Fruit fly (Drosophila melanogaster) whole organism, embryonic: ENCODE measurements around the gene CG15196.
A peak's percentile ranks its signal among the peaks of the same experiment; 100 is the strongest.

Experiments used
- Atf6 ChIP-seq: fragments of 200-800 bp; sonication (Bioruptor generic); IDR thresholded peaks from 2 replicates; pipeline ENCODE4 v1.3.6; 2022; ENCODE audit warnings: missing biosample characterization, missing genetic modification characterization
- CG10565 ChIP-seq: fragments of 200-800 bp; sonication (Bioruptor generic); optimal IDR thresholded peaks from 3 replicates; lab custom pipeline; 2016; ENCODE audit warnings: missing biosample characterization, mild to moderate bottlenecking, missing genetic modification characterization
- CG12659 ChIP-seq: fragments of 200-800 bp; sonication (Bioruptor generic); optimal IDR thresholded peaks from 3 replicates; lab custom pipeline; 2017; ENCODE audit warnings: mild to moderate bottlenecking, missing biosample characterization, missing genetic modification reagents, missing genetic modification characterization
- CG13287 ChIP-seq: fragments of 200-800 bp; sonication (Bioruptor generic); IDR thresholded peaks from 2 replicates; pipeline ENCODE4 v1.3.6; 2022; ENCODE audit warnings: missing biosample characterization, missing genetic modification characterization; ENCODE audit not compliant: partially characterized antibody
- CG14050 ChIP-seq: fragments of 200-800 bp; sonication (Bioruptor generic); IDR thresholded peaks from 3 replicates; pipeline ENCODE4 v1.3.6; 2022; ENCODE audit warnings: missing biosample characterization, missing genetic modification characterization
- CG15479 ChIP-seq: fragments of 200-800 bp; sonication (Bioruptor generic); optimal IDR thresholded peaks from 3 replicates; lab custom pipeline; 2019; ENCODE audit warnings: missing biosample characterization, mild to moderate bottlenecking, missing genetic modification characterization, moderate library complexity
- CG15601 ChIP-seq: fragments of 200-800 bp; sonication (Bioruptor generic); optimal IDR thresholded peaks from 3 replicates; lab custom pipeline; 2019; ENCODE audit warnings: missing biosample characterization, mild to moderate bottlenecking, missing genetic modification characterization, moderate library complexity
- CG1603 ChIP-seq: fragments of 200-800 bp; sonication (Bioruptor generic); optimal IDR thresholded peaks from 2 replicates; lab custom pipeline; 2019; ENCODE audit warnings: missing biosample characterization, mild to moderate bottlenecking, missing genetic modification characterization, moderate library complexity
- CG2875 ChIP-seq: fragments of 200-800 bp; sonication (Bioruptor generic); optimal IDR thresholded peaks from 2 replicates; lab custom pipeline; 2017; ENCODE audit warnings: missing biosample characterization, mild to moderate bottlenecking, missing genetic modification characterization, missing genetic modification reagents
- CG3407 ChIP-seq: fragments of 200-800 bp; sonication (Bioruptor generic); optimal IDR thresholded peaks from 2 replicates; lab custom pipeline; 2018; ENCODE audit warnings: missing biosample characterization, mild to moderate bottlenecking, missing genetic modification characterization
- CG34422 ChIP-seq: fragments of 200-800 bp; sonication (Bioruptor generic); IDR thresholded peaks from 3 replicates; pipeline ENCODE4 v1.3.6; 2022; ENCODE audit warnings: missing biosample characterization, missing genetic modification characterization
- CG4282 ChIP-seq: fragments of 200-800 bp; sonication (Bioruptor generic); optimal IDR thresholded peaks from 2 replicates; lab custom pipeline; 2016; ENCODE audit warnings: missing biosample characterization, missing genetic modification characterization
- CG5953 ChIP-seq: fragments of 200-800 bp; sonication (Bioruptor generic); IDR thresholded peaks from 2 replicates; pipeline ENCODE4 v1.3.6; 2022; ENCODE audit warnings: missing biosample characterization, missing genetic modification characterization
- CG6683 ChIP-seq: fragments of 200-800 bp; sonication (Bioruptor generic); optimal IDR thresholded peaks from 2 replicates; lab custom pipeline; 2017; ENCODE audit warnings: missing biosample characterization, mild to moderate bottlenecking, missing genetic modification characterization, missing genetic modification reagents
- CG7372 ChIP-seq: fragments of 200-800 bp; sonication (Bioruptor generic); IDR thresholded peaks from 2 replicates; pipeline ENCODE4 v1.3.6; 2022; ENCODE audit warnings: missing biosample characterization, missing genetic modification characterization
- CG7839 ChIP-seq: fragments of 200-800 bp; sonication (Bioruptor generic); optimal IDR thresholded peaks from 3 replicates; lab custom pipeline; 2018; ENCODE audit warnings: missing biosample characterization, mild to moderate bottlenecking, missing genetic modification characterization, moderate library complexity
- CG8388 ChIP-seq: fragments of 200-800 bp; sonication (Bioruptor generic); optimal IDR thresholded peaks from 2 replicates; lab custom pipeline; 2019; ENCODE audit warnings: missing biosample characterization, mild to moderate bottlenecking, missing genetic modification characterization, moderate library complexity
- CG8478 ChIP-seq: fragments of >200 bp; optimal IDR thresholded peaks from 2 replicates; lab custom pipeline; 2018
- CTCF ChIP-seq: fragments of 200-800 bp; sonication (Bioruptor generic); optimal IDR thresholded peaks from 2 replicates; lab custom pipeline; 2017; ENCODE audit warnings: missing biosample characterization, mild to moderate bottlenecking, missing genetic modification characterization, moderate library complexity
- Dp ChIP-seq: fragments of 200-800 bp; sonication (Bioruptor generic); optimal IDR thresholded peaks from 2 replicates; lab custom pipeline; 2018; ENCODE audit warnings: missing biosample characterization, mild to moderate bottlenecking, missing genetic modification characterization, moderate library complexity
- Ets65A ChIP-seq: fragments of 200-800 bp; sonication (Bioruptor generic); peaks from one replicate; lab custom pipeline; 2016; ENCODE audit warnings: missing biosample characterization, missing genetic modification characterization
- Hmx ChIP-seq: fragments of 200-800 bp; sonication (Bioruptor generic); optimal IDR thresholded peaks from 2 replicates; lab custom pipeline; 2016; ENCODE audit warnings: missing biosample characterization, missing genetic modification characterization
- Mad ChIP-seq: fragments of 200-800 bp; sonication (Bioruptor generic); optimal IDR thresholded peaks from 2 replicates; lab custom pipeline; 2016; ENCODE audit warnings: missing biosample characterization, missing genetic modification characterization
- Med ChIP-seq: fragments of 200-800 bp; sonication (Bioruptor generic); peaks from one replicate; lab custom pipeline; 2016; ENCODE audit warnings: missing biosample characterization, missing genetic modification characterization, mild to moderate bottlenecking, inconsistent platforms, moderate library complexity
- Myb ChIP-seq: fragments of 200-800 bp; sonication (Bioruptor generic); optimal IDR thresholded peaks from 2 replicates; lab custom pipeline; 2016; ENCODE audit warnings: missing biosample characterization, missing genetic modification characterization
- Neu2 ChIP-seq: fragments of 200-800 bp; sonication (Bioruptor generic); optimal IDR thresholded peaks from 3 replicates; lab custom pipeline; 2016; ENCODE audit warnings: missing biosample characterization, missing genetic modification characterization, borderline replicate concordance
- NfI ChIP-seq: fragments of 200-800 bp; sonication (Bioruptor generic); optimal IDR thresholded peaks from 3 replicates; lab custom pipeline; 2018; ENCODE audit warnings: missing biosample characterization, mild to moderate bottlenecking, missing genetic modification characterization, moderate library complexity
- Sry-δ ChIP-seq: fragments of 200-800 bp; sonication (Bioruptor generic); optimal IDR thresholded peaks from 2 replicates; lab custom pipeline; 2016; ENCODE audit warnings: missing biosample characterization, missing genetic modification characterization
- abd-A ChIP-seq: fragments of 200-800 bp; sonication (Bioruptor generic); optimal IDR thresholded peaks from 3 replicates; lab custom pipeline; 2019; ENCODE audit warnings: missing biosample characterization, mild to moderate bottlenecking, missing genetic modification characterization, moderate library complexity
- amos ChIP-seq: fragments of 200-800 bp; sonication (Bioruptor generic); IDR thresholded peaks from 2 replicates; pipeline ENCODE4 v1.3.6; 2022; ENCODE audit warnings: missing biosample characterization, missing genetic modification characterization; ENCODE audit not compliant: partially characterized antibody
- ato ChIP-seq: fragments of 200-800 bp; sonication (Bioruptor generic); IDR thresholded peaks from 2 replicates; pipeline ENCODE4 v1.3.6; 2022; ENCODE audit warnings: missing biosample characterization, missing genetic modification characterization; ENCODE audit not compliant: partially characterized antibody
- bbx ChIP-seq: fragments of 200-800 bp; sonication (Bioruptor generic); IDR thresholded peaks from 2 replicates; pipeline ENCODE4 v1.3.6; 2022; ENCODE audit warnings: missing biosample characterization, missing genetic modification characterization; ENCODE audit not compliant: partially characterized antibody
- caup ChIP-seq: fragments of 200-800 bp; sonication (Bioruptor generic); optimal IDR thresholded peaks from 3 replicates; lab custom pipeline; 2017; ENCODE audit warnings: missing biosample characterization, mild to moderate bottlenecking, missing genetic modification characterization, moderate library complexity; ENCODE audit not compliant: severe bottlenecking
- en ChIP-seq: fragments of 200-800 bp; sonication (Bioruptor generic); optimal IDR thresholded peaks from 2 replicates; lab custom pipeline; 2016; ENCODE audit warnings: missing biosample characterization, missing genetic modification characterization
- ham ChIP-seq: fragments of 200-800 bp; sonication (Bioruptor generic); IDR thresholded peaks from 2 replicates; pipeline ENCODE4 v1.3.6; 2022; ENCODE audit warnings: missing biosample characterization, missing genetic modification characterization
- inv ChIP-seq: fragments of 200-800 bp; sonication (Bioruptor generic); IDR thresholded peaks from 2 replicates; pipeline ENCODE4 v1.3.6; 2022; ENCODE audit warnings: missing biosample characterization, missing genetic modification characterization; ENCODE audit not compliant: partially characterized antibody
- mirr ChIP-seq: fragments of 200-800 bp; sonication (Bioruptor generic); optimal IDR thresholded peaks from 3 replicates; lab custom pipeline; 2018; ENCODE audit warnings: missing biosample characterization, mild to moderate bottlenecking, missing genetic modification characterization
- odd ChIP-seq: fragments of 200-800 bp; sonication (Bioruptor generic); optimal IDR thresholded peaks from 2 replicates; lab custom pipeline; 2017; ENCODE audit warnings: missing biosample characterization, mild to moderate bottlenecking, missing genetic modification characterization
- prd ChIP-seq, 3 experiments: fragments of >200 bp in 2 of 3; fragments of 200-800 bp in 1 of 3; sonication (Bioruptor generic) in 1 of 3; optimal IDR thresholded peaks in 2 of 3; IDR thresholded peaks in 1 of 3; 2 replicates in 2 of 3; 3 replicates in 1 of 3; pipeline versions ENCODE4 v1.3.6 to Lab custom; 2017 to 2022; ENCODE audit warnings: missing biosample characterization in 1 of 3, missing genetic modification characterization in 1 of 3
- pzg ChIP-seq: fragments of 200-800 bp; sonication (Bioruptor generic); optimal IDR thresholded peaks from 3 replicates; lab custom pipeline; 2018; ENCODE audit warnings: missing biosample characterization, mild to moderate bottlenecking, missing genetic modification characterization, moderate library complexity
- sna ChIP-seq: fragments of 200-800 bp; sonication (Bioruptor generic); IDR thresholded peaks from 2 replicates; pipeline ENCODE4 v1.3.6; 2022; ENCODE audit warnings: missing biosample characterization, missing genetic modification characterization; ENCODE audit not compliant: partially characterized antibody
- sob ChIP-seq: fragments of 200-800 bp; sonication (Bioruptor generic); IDR thresholded peaks from 2 replicates; pipeline ENCODE4 v1.3.6; 2022; ENCODE audit warnings: missing biosample characterization, missing genetic modification characterization
- tio ChIP-seq: fragments of 200-800 bp; sonication (Bioruptor generic); optimal IDR thresholded peaks from 2 replicates; lab custom pipeline; 2017; ENCODE audit warnings: missing biosample characterization, missing genetic modification characterization, inconsistent platforms

The CG15196 gene

dm6 chrX:11454189-11454882 lies 44.6 kb downstream of the CG15196 start, which contains the start of the genes Evi5 and HP5 (continued):
- peak; percentile 60 for TF ChIP-seq CG4282

dm6 chrX:11457149-11457548 lies 47.4 kb downstream of the CG15196 start:
- TF ChIP-seq CG3407 (GFP tag; lab: Kevin White, UChicago) (no peak), Sry-δ (GFP tag; lab: Kevin White, UChicago) (no peak), CG1603 (tag; lab: Kevin White, UChicago) (no peak), tio (no peak), CG7372 (no peak), CG15479 (GFP tag; lab: Kevin White, UChicago) (no peak), ham (GFP tag; lab: Robert Waterston, UW) (no peak), en (no peak), CG8478 (lab: Kevin White, UChicago) (no peak), Neu2 (GFP tag; lab: Kevin White, UChicago) (no peak), CG2875 (GFP tag; lab: Kevin White, UChicago) (no peak), Ets65A (GFP tag; lab: Kevin White, UChicago) (no peak), abd-A (tag; lab: Kevin White, UChicago) (no peak)
- TF ChIP-seq, all 482 proteins: peak for 0

- TF ChIP-seq sna (no peak), CG7839 (tag; lab: Kevin White, UChicago) (no peak), CG34422 (0 out of 3 replicates have a peak, but pooled peaks have one; percentile 20), NfI (GFP tag; lab: Kevin White, UChicago) (no peak), inv (GFP tag; lab: Robert Waterston, UW) (no peak), CG8388 (no peak), CG5953 (GFP tag; lab: Robert Waterston, UW) (no peak), CG13287 (GFP tag; lab: Robert Waterston, UW) (peak; percentile 42; the same call in 1 of the 2 replicates), prd (optimal IDR thresholded peaks at IDR 0.05; lab: Kevin White, UChicago) (no peak), prd (GFP tag; IDR thresholded peaks at IDR 0.05; lab: Robert Waterston, UW) (no peak), CG6683 (GFP tag; lab: Kevin White, UChicago) (no peak), Hmx (GFP tag; lab: Kevin White, UChicago) (no peak), pzg (GFP tag; lab: Kevin White, UChicago) (peak; percentile 20), Neu2 (GFP tag; lab: Kevin White, UChicago) (no peak), CG15601 (tag; lab: Kevin White, UChicago) (no peak), Dp (GFP tag; lab: Kevin White, UChicago) (peak; percentile 70), CG12659 (GFP tag; lab: Kevin White, UChicago) (no peak), CTCF (GFP tag; lab: Kevin White, UChicago) (peak; percentile 57), Atf6 (GFP tag; lab: Robert Waterston, UW) (no peak), mirr (GFP tag; lab: Kevin White, UChicago) (no peak), ato (no peak), caup (GFP tag; lab: Kevin White, UChicago) (no peak), CG14050 (no peak), CG10565 (GFP tag; lab: Kevin White, UChicago) (no peak), Mad (GFP tag; lab: Kevin White, UChicago) (no peak), Myb (GFP tag; lab: Kevin White, UChicago) (peak; percentile 34), sob (GFP tag; lab: Robert Waterston, UW) (no peak), bbx (GFP tag; lab: Robert Waterston, UW) (peak; percentile 14; the same call in 1 of the 2 replicates), Med (peak; percentile 63), amos (GFP tag; lab: Robert Waterston, UW) (0 out of 2 replicates have a peak, but pooled peaks have one; percentile 9), odd (GFP tag; lab: Kevin White, UChicago) (no peak)
Measured at dm6 chrX:11458912-11459836, 49.4 kb downstream of the CG15196 start, which contains the start of gene CG43155. CG43155 (plus strand) TSS chrX:11459786.
